Fruit fly (Drosophila melanogaster) whole organism, wandering third instar larva: ENCODE measurements around the gene Ets21C.

Experiments used
- Abd-B ChIP-seq: fragments of >200 bp; optimal IDR thresholded peaks from 2 replicates; lab custom pipeline; 2017; ENCODE audit warnings: missing biosample characterization, missing genetic modification characterization
- Jra ChIP-seq: sonication (Bioruptor generic); optimal IDR thresholded peaks from 2 replicates; lab custom pipeline; 2016; ENCODE audit warnings: missing biosample characterization, missing genetic modification characterization
- Sp1 ChIP-seq: fragments of 200-800 bp; sonication (Bioruptor generic); optimal IDR thresholded peaks from 3 replicates; lab custom pipeline; 2019; ENCODE audit warnings: missing biosample characterization, mild to moderate bottlenecking, missing genetic modification characterization, moderate library complexity
- foxo ChIP-seq, 2 experiments: fragments of 200-800 bp; sonication (Bioruptor generic); optimal IDR thresholded peaks; 2 replicates in 1 of 2; 3 replicates in 1 of 2; lab custom pipeline; 2016 to 2017; ENCODE audit warnings: missing biosample characterization in 2 of 2, missing genetic modification characterization in 2 of 2
- h ChIP-seq: fragments of 200-800 bp; sonication (Bioruptor generic); optimal IDR thresholded peaks from 3 replicates; lab custom pipeline; 2016; ENCODE audit warnings: missing biosample characterization, mild to moderate bottlenecking, missing genetic modification characterization
- pan ChIP-seq: fragments of >200 bp; optimal IDR thresholded peaks from 2 replicates; lab custom pipeline; 2017
- usp ChIP-seq: fragments of >200 bp; optimal IDR thresholded peaks from 2 replicates; lab custom pipeline; 2017; ENCODE audit warnings: missing biosample characterization, missing genetic modification characterization
- woc ChIP-seq: sonication (Bioruptor generic); optimal IDR thresholded peaks from 2 replicates; lab custom pipeline; 2016; ENCODE audit warnings: missing biosample characterization, mild to moderate bottlenecking, missing genetic modification characterization

dm6 chr2L:499939-500338 lies 52.8 kb downstream of the Ets21C start:
- no peak for TF ChIP-seq foxo (GFP tag; optimal IDR thresholded peaks at IDR 0.05; lab: Kevin White, UChicago)
- no peak for TF ChIP-seq h (GFP tag; lab: Kevin White, UChicago)
- no peak for TF ChIP-seq usp (GFP tag; lab: Kevin White, UChicago)
- TF ChIP-seq Jra (GFP tag; lab: Kevin White, UChicago), result no peak
- no peak for TF ChIP-seq pan (lab: Kevin White, UChicago)
- TF ChIP-seq Abd-B (GFP tag; lab: Kevin White, UChicago), result no peak
- no peak for TF ChIP-seq woc
- TF ChIP-seq Sp1, result no peak
